Fruit fly (Drosophila melanogaster) ovary, adult (tissue): Measurements from ENCODE around the gene CG18428.

Experiments
- CG17801 ChIP-seq: fragments of 200-800 bp; optimal IDR thresholded peaks from 2 replicates; lab custom pipeline; 2019; ENCODE audit warnings: missing biosample characterization, mild to moderate bottlenecking, missing genetic modification characterization, moderate library complexity; ENCODE audit not compliant: partially characterized antibody

Gene CG18428

DNA sequence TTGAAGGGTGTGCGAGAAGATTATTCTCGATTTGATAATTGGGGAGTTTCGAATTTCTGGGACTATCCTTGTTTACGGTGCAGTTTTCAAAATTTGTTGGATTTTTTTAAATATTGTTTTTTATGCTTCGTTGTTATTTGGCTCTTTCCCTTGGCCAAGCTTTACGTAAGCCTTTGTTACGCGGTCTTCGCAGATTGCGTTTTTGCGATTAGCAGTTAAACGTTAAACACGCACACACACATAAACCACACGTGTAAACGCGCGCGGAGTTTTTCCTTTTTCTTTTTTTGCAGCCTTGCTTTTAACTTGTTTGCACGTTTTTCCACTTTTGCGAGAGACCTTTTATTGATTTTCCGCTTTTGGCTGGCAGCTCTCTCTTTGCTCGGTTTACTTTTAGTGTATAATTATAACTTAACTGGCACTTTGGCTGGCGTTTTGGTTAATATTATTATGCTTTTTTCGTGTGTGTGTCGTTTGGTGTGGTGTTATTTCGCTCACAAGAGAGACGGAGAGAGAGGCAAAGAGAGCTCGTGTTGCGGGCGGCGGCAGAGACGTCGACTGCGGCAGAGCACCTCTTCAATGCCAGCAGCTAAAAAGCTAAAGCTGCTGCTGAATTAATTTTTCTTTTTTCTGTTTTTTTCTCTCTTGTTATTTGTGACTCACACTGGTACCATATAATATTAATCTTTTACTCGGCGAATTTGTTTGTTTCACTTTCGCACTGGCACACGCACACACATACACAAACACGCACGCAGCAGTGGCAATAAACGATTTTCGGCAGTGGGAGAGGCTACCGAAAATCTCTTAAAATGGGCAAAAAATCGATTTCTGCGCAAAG, 4.4 kb upstream of the CG18428 start:
- peak; percentile 7 for TF ChIP-seq CG17801 (GFP tag; lab: Kevin White, UChicago)

- TF ChIP-seq CG17801 (GFP tag; lab: Kevin White, UChicago) = peak; percentile 8
Measured at dm6 chr3R:24105312-24105902, 3.7 kb upstream of the CG18428 start, which contains the start of gene Syx1A. Gene Syx1A, minus strand, starts transcription at chr3R:24105763.

DNA sequence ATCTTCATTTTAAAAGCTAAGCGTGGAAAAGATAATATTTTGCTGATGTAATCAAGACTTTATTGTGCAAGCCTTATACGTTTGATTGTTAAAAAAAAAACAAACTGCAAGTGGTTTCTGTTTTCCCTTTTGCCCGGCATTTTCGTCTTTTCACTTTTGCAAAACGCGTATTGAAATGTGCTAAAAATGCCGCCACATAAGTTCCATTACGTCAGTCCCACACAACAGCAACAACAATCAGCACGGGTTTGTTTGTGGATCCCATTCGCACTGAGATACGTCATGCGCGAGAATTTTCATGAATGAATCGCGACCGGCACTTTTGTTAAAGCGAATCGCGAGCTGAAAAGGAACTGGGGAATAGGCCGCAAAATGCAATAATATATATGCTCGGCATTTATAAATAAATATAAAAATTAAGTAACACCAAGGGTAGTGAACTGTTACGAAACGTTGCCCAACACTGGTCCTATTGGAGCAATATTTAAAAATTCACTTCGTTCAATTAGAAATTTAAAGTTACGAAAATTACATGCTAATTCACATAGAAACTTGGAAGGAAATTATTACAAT, 3.0 kb upstream of the CG18428 start:
- TF ChIP-seq CG17801 (GFP tag; lab: Kevin White, UChicago) = peak; percentile 61

DNA sequence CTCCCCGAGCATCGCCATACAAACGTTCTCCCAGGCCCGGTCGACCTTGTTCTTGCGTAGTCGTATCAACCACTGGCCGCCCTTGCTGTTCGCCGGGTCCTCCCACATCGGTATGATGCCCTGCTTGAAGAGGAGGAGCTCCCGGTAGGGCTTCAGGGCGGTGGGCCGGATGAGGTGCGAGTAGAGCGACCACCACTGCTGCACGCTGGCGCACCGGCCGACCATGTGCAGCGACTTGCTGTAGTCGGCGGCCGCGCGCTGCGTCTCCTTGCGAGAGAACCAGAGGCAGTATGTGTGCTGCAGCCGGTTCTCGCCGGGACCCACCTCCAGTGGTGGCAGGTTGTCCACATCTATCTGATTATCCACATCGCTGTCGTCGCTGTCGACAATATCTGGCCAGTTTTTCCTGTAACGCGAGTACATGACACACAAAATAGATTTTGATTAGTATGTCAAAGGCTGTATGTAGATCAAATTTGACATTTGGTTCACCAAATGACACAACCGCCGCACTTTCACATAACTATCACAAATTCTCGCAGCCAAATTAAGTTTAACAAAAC, 2.2 kb upstream of the CG18428 start, which contains the start of gene CG10694:
Gene CG10694, plus strand, starts transcription at position 513 of the 563 bp plus-strand sequence.
- no peak for TF ChIP-seq CG17801 (GFP tag; lab: Kevin White, UChicago)

DNA sequence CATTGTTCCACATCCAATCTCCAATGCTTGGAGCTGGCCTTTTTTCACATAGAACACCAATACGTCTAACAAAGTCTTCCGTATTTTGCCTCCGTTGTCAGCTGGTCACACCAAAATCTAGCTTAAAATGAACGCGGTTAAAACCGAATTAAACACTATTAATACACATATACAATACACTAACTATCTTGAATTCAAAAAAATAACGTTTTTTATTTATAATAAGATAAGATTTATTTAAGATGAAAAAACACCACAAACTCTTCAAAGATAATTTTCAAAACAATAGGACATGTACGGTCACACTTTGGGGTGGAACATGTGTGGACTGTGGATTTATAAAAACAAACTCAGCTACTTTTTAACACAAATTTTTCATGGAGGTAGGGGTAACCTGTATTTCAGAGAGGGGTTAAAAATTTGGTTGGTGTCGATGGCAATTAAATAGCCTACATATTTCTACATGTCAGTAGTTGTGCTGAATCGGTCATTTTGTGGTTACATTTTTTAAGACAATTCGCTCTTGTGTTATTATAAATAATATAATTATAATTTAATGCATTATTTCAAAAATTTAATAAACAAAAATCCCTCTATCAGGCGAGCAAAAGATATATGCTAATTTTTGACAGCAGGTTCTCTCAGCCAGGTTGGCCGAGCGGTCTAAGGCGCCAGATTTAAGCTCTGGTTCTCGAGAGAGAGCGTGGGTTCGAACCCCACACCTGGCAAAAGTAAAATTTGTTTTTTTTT, 3.4 kb downstream of the CG18428 start, which contains the start of gene CG13605:
Gene CG13605, minus strand, starts transcription at position 70 of the 750 bp plus-strand sequence.
- TF ChIP-seq CG17801 (GFP tag; lab: Kevin White, UChicago) = peak; percentile 74

DNA sequence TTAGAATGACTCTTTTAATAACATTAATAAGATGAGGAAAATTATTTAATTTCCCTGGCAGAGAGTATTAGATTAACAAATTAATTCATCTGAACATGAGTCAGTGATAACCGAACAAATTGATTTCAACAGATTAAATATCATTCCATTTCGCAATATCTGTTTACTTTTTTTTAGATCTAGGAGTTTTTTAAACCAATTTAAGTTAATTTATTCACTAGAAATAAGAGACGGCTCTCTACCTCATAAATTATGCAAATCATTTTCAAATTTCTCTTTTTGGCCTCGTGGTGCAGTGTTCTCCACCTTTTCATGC, 3.9 kb downstream of the CG18428 start, which contains the start of gene Root:
Gene Root, plus strand, starts transcription at position 217 of the 316 bp plus-strand sequence.
- no peak for TF ChIP-seq CG17801 (GFP tag; lab: Kevin White, UChicago)

DNA sequence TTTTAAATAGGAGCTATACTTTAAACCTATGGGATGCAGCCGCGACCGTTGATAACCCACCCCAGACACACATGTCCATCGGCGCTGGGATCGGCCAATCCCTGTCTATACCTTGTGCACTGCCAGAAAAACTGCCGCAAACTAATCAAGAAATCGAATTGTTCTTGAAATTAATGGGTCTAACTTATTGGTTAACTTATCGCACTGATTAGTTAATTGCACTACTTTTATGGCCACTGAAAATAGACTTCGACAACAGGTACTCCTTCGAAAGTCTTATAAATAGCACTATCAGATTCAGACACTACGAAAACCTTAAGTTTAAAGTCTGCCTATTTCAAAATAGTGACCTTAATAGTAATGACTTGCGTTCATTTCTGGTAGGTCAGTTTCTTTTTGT, 7.0 kb downstream of the CG18428 start, which contains the start of gene CG13607:
Gene CG13607, minus strand, starts transcription at position 143 of the 400 bp plus-strand sequence.
- no peak for TF ChIP-seq CG17801 (GFP tag; lab: Kevin White, UChicago)

DNA sequence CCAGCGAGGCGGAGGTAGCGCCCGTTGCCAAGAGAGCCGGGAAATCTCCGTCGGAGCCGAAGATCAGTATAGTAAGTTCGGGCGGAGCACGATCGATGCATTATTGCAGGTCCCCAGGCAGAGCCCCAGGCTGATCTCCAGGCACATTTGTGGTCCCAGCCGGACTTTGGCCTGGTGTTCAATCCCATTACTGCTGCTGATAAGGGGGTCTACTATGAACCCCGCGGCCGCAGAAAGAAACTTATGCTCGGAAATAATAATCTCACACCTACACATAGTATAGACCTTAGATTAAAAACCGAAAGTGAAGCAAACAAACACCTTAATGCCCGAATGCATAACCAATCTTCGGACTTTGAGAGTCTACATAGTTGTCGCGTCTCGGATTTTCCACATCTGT, 7.8 kb downstream of the CG18428 start:
- TF ChIP-seq CG17801 (GFP tag; lab: Kevin White, UChicago) = no peak

DNA sequence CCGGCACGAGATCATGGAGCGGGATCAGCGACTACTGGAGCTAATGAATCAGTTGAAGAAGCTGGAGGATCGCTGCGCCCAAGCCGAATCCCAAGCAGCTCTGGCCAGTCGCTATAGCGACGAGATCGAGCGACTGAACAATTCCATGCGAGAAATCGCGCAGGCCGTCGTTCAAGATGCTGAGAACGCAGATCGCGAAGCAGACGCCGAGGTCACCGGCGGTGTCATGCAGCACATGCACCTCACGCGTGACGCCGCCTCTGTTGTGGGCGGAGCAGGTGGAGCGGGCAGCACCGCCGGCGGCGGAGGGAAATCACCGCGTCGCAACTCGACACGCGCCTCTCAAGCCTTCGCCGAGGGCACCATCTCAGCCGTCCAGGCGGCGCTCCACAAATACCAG, 12.5 kb downstream of the CG18428 start:
- TF ChIP-seq CG17801 (GFP tag; lab: Kevin White, UChicago) = no peak

DNA sequence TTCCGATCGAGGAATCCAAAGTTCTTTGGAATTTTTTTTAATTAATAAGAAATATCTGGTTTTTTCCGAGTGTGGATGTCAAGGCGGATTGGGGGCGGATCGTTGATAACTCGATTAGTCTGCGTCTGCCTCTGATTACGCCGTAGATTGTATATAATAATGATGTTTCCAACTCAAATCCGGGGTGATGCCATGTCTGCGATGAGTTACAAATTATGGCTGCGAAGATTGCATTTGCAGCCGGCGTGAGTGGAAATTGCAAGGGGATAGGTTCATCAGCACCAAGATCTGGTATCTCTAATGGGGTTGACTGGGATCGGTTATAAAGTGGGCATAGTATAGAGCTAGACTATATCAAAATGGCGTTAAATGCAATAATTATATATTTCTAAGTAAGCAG, 13.2 kb downstream of the CG18428 start:
- no peak for TF ChIP-seq CG17801 (GFP tag; lab: Kevin White, UChicago)

DNA sequence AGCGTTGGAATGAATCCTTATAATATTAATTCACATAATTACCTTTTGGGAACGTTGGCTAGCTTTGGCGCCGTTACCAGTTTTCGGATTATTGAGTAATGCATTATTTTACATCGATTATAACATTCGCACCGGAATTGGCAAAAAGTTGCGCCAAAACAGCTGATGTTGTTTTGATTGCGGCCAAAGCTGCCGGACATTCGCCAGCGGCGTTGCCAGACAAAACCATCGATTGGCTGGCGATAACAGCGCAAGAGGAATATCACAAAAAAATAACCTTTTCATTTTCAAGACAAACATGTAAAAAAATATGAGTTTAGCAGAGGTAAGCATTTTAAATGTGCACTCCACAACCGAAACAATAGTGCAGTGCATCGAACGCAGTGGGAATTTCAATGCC, 20.9 kb downstream of the CG18428 start, which contains the start of the genes GatB and Tsc1:
Gene GatB, minus strand, starts transcription at position 176 of the 400 bp plus-strand sequence.
Gene Tsc1, plus strand, starts transcription at position 228 of the 400 bp plus-strand sequence.
- TF ChIP-seq CG17801 (GFP tag; lab: Kevin White, UChicago) = peak; percentile 41

DNA sequence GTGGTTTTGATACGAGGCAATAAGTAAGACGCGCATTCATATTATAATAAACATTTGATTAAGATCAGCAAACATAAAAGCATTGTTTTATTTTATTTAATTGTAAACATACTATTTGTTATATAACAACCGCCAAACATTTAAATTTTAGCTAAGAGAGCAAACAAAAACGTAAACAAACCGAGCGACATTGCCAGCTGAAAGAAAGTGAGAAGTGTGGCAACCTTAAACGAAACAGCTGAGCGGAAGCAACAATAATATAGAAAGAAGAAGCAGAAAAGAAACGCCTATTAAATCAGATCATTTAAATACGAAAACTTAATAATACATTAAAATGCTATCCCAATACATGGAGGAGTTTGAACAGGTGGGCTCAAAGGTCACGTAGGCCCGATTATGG, 25.4 kb downstream of the CG18428 start, which contains the start of gene Sec10:
Gene Sec10, plus strand, starts transcription at position 252 of the 400 bp plus-strand sequence.
- peak; percentile 41 for TF ChIP-seq CG17801 (GFP tag; lab: Kevin White, UChicago)

- no peak for TF ChIP-seq CG17801 (GFP tag; lab: Kevin White, UChicago)
Measured at dm6 chr3R:24137311-24137945, 28.3 kb downstream of the CG18428 start, which contains the start of gene Npc2f. Gene Npc2f, plus strand, starts transcription at chr3R:24137895.
